Worm (Caenorhabditis elegans): ENCODE measurements around the gene Y105C5A.1274.

DNA sequence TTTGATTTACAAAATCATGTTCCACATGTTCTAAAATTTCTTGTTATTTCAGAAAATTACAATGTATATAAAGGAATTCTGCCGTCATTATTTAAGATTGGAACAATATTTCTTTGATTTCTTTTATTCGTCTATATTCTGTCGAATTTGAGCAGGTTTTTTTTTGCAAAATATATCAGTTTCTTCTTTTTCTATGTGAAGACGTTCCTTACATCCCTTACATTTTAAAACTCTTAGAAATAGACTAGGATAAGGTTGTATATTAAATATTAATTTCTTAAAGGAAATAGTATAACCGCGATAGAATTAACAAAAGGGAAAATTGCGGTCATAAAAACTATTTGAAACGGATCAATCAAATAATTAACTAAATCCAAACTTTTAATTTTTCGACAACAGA lies 45.7 kb upstream of the Y105C5A.1274 start:
- TF ChIP-seq aha-1 (tag; optimal IDR thresholded peaks at IDR 0.05) (no peak), snpc-4 (tag; optimal IDR thresholded peaks at IDR 0.05) (no peak), unc-130 (tag; optimal IDR thresholded peaks at IDR 0.05) (no peak), tbx-2 (tag; optimal IDR thresholded peaks at IDR 0.05) (no peak), nhr-12 (tag; optimal IDR thresholded peaks at IDR 0.05) (no peak), nhr-76 (tag; optimal IDR thresholded peaks at IDR 0.05) (no peak), elt-3 (tag; optimal IDR thresholded peaks at IDR 0.05) (no peak)
